Worm (Caenorhabditis elegans): ENCODE results near the gene ZK930.7.

ce11 chrII:11930132-11930531 is 15.7 kb downstream of the ZK930.7 start:
- no peak for TF ChIP-seq him-1 (tag; optimal IDR thresholded peaks at IDR 0.05)
- TF ChIP-seq dao-5 (tag; optimal IDR thresholded peaks at IDR 0.05), result no peak
